Worm (Caenorhabditis elegans): ENCODE measurements around the gene F44G3.7.

ce11 chrV:16163719-16164118, 26.8 kb upstream of the F44G3.7 start, which contains the start of gene F10A3.12:
- TF ChIP-seq unc-62 (GFP tag; optimal IDR thresholded peaks at IDR 0.05) (no peak), aly-2 (tag; optimal IDR thresholded peaks at IDR 0.05) (no peak), egl-27 (tag; optimal IDR thresholded peaks at IDR 0.05) (no peak), nhr-12 (tag; optimal IDR thresholded peaks at IDR 0.05) (no peak), crh-2 (tag; optimal IDR thresholded peaks at IDR 0.05) (no peak), unc-39 (tag; optimal IDR thresholded peaks at IDR 0.05) (no peak), elt-3 (tag; optimal IDR thresholded peaks at IDR 0.05) (no peak), nhr-237 (tag; optimal IDR thresholded peaks at IDR 0.05) (no peak), nhr-6 (tag; optimal IDR thresholded peaks at IDR 0.05) (no peak)

All from whole organism, L2 larva.